Worm (Caenorhabditis elegans) whole organism, L4/young adult: ENCODE results near the gene tmc-2.

Experiments used
- W03F9.2 ChIP-seq: fragments of 150-350 bp; optimal IDR thresholded peaks from 2 replicates; lab custom pipeline; 2014; ENCODE audit warnings: missing biosample characterization, missing genetic modification characterization
- dao-5 ChIP-seq: sonication (generic microtip); optimal IDR thresholded peaks from 2 replicates; lab custom pipeline; 2016; ENCODE audit warnings: missing genotype, missing genetic modification characterization, moderate library complexity, missing compliant biosample characterization
- him-1 ChIP-seq: sonication (generic microtip); optimal IDR thresholded peaks from 2 replicates; lab custom pipeline; 2016; ENCODE audit warnings: missing genotype, missing genetic modification reagents, missing genetic modification characterization, missing compliant biosample characterization

Gene tmc-2

DNA sequence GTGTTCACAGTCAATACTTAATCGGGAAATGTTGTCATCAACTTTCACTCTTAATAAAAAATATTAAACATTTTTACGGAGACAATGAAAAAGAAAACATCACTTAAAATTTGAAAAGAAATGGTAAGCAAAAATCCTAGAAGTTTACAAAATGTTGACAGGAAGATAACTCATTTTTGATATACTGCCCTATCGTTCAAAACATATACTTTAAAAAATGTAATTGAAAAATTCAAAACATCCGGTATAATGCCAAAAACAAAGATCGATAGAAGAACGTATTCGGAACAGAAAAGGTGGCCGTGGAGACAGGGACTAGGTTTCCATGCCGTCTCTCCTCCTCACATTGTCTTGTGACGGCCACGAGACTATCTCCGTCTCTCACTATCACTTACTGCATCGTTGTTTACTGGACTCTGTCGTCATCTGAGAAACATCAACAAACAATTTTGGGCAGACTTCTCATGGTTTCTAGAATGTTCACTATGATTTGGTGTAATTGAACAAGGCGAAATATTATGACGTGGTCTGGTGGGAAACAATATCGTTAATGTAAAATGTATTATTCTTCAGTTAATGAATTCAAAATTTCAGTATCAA lies 44.0 kb downstream of the tmc-2 start, which contains the start of gene oga-1:
TSS of gene oga-1 (minus strand) at position 51 of the 600 bp plus-strand sequence.
- peak; percentile 57 for TF ChIP-seq W03F9.2 (tag; lab: Kevin White, UChicago)
- TF ChIP-seq dao-5 = no peak

DNA sequence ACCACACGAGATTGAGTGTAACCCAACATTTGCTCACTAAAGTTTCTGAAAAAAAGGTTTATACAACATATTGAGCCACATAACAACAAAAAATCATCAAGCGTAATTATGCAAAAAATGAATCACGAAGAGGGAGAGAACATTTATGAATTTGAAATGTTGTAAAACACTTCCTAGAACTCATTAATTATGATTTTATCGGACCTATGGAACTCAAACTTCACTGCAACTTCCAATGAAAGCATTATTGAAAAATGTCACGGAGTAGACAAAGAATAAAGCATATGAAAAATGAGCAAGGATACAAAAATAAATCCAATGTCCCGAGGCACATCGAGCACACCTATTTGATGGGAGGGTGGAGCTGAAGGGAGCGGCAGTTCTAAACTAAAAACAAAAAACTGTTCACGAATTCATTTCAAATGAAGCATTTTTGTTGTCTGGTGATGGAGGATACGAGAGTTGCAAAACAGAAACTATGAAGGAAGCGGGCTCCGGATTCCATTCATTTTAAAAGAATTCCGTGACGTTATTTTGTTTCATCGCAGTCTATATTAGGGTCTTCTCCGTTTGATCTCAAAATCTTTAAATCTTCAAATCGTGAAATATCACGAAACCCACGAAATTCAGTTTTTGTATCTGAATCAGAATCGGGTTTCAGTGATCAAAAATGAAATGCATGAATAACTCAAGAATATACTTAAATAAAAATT lies 46.5 kb downstream of the tmc-2 start, which contains the start of gene flp-20:
TSS of gene flp-20 (minus strand) at position 51 of the 713 bp plus-strand sequence.
- no peak for TF ChIP-seq him-1
- TF ChIP-seq dao-5 = no peak
- no peak for TF ChIP-seq W03F9.2 (tag; lab: Kevin White, UChicago)
